Fruit fly (Drosophila melanogaster): ENCODE results near the gene CG12278.

CG12278 gene

DNA sequence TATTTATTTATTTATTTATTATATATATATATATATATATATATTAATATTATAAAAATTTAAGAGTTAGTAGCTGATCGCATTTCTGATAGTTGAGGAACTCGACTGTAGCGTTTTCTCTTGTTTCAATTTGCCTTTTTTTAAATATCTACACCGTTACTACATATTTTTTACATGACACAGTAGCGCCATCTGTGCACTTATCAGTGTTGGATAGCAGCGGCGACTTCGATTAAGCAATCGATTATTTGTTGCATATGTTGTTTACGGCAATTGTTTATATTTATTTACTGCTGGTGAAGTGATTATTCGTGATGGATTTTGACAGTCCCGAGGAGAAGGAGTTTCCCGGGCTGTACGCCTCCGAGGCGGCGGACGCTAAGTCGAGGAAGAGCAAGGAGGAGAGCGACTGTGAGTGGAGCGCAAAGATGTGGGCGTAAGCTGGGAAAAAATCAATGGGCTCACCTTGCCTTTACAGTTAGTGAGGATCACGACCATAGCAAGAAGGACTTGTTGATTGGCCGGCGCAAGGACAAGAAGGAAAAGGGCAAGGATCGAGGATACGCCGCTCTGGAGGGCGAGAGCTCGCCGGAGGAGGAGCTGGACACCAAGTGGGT lies 26.3 kb upstream of the CG12278 start, which contains the start of gene Rlip (continued):
- TF ChIP-seq sna (GFP tag; IDR thresholded peaks at IDR 0.05; ENCODE audit: partially characterized antibody) (peak; percentile 38; the same call in 1 of the 2 replicates), gsb (GFP tag; IDR thresholded peaks at IDR 0.05) (no peak), tll (GFP tag; optimal IDR thresholded peaks at IDR 0.05) (no peak), CG9932 (GFP tag; IDR thresholded peaks at IDR 0.05) (peak; percentile 84), gcm (GFP tag; optimal IDR thresholded peaks at IDR 0.05) (no peak), CG14050 (GFP tag; IDR thresholded peaks at IDR 0.05) (no peak), ham (GFP tag; IDR thresholded peaks at IDR 0.05) (no peak), CG17385 (GFP tag; optimal IDR thresholded peaks at IDR 0.05) (no peak), CG7963 (GFP tag; IDR thresholded peaks at IDR 0.05; ENCODE audit: partially characterized antibody) (0 out of 3 replicates have a peak, but pooled peaks have one; percentile 41), zen2 (GFP tag; IDR thresholded peaks at IDR 0.05; ENCODE audit: partially characterized antibody) (peak; percentile 48), PHDP (tag; optimal IDR thresholded peaks at IDR 0.05) (no peak), nmo (GFP tag; optimal IDR thresholded peaks at IDR 0.05) (peak; percentile 55), nerfin-1 (tag; optimal IDR thresholded peaks at IDR 0.05) (no peak), Abd-B (GFP tag; optimal IDR thresholded peaks at IDR 0.05) (peak; percentile 48), danr (GFP tag; IDR thresholded peaks at IDR 0.05) (no peak), CG2116 (GFP tag; optimal IDR thresholded peaks at IDR 0.05) (peak; percentile 65), gcm2 (GFP tag; optimal IDR thresholded peaks at IDR 0.05) (no peak), CG33557 (GFP tag; optimal IDR thresholded peaks at IDR 0.05) (no peak), CG13287 (GFP tag; IDR thresholded peaks at IDR 0.05; ENCODE audit: partially characterized antibody) (peak; percentile 79), bowl (GFP tag; IDR thresholded peaks at IDR 0.05) (no peak), CG43689 (GFP tag; IDR thresholded peaks at IDR 0.05) (no peak), ci (GFP tag; IDR thresholded peaks at IDR 0.05) (peak; percentile 37; the same call in 1 of the 3 replicates), CG10654 (GFP tag; optimal IDR thresholded peaks at IDR 0.05) (peak; percentile 31), Trl (optimal IDR thresholded peaks at IDR 0.05) (no peak), Trl (GFP tag; optimal IDR thresholded peaks at IDR 0.05) (peak; percentile 75), CG3726 (GFP tag; IDR thresholded peaks at IDR 0.05) (no peak), Fer3 (tag; optimal IDR thresholded peaks at IDR 0.05) (peak; percentile 37), CG15011 (GFP tag; optimal IDR thresholded peaks at IDR 0.05) (no peak), CG10979 (tag; optimal IDR thresholded peaks at IDR 0.05) (no peak), CG6683 (GFP tag; optimal IDR thresholded peaks at IDR 0.05) (no peak), Oaz (GFP tag; IDR thresholded peaks at IDR 0.05) (peak; percentile 19; the same call in 1 of the 2 replicates), NfI (GFP tag; optimal IDR thresholded peaks at IDR 0.05) (peak; percentile 46), cad (GFP tag; optimal IDR thresholded peaks at IDR 0.05) (no peak), CG34422 (GFP tag; IDR thresholded peaks at IDR 0.05) (peak; percentile 56), BtbVII (GFP tag; optimal IDR thresholded peaks at IDR 0.05) (no peak), CG4282 (GFP tag; optimal IDR thresholded peaks at IDR 0.05) (peak; percentile 49), HLH54F (GFP tag; optimal IDR thresholded peaks at IDR 0.05) (peak; percentile 29), stwl (tag; optimal IDR thresholded peaks at IDR 0.05) (peak; percentile 99), CG12659 (GFP tag; optimal IDR thresholded peaks at IDR 0.05) (peak; percentile 55), fd64A (GFP tag; optimal IDR thresholded peaks at IDR 0.05) (no peak), pita (GFP tag; optimal IDR thresholded peaks at IDR 0.05) (no peak), p53 (GFP tag; optimal IDR thresholded peaks at IDR 0.05) (peak; percentile 40), Tbp (GFP tag; optimal IDR thresholded peaks at IDR 0.05) (no peak), Doc3 (GFP tag; IDR thresholded peaks at IDR 0.05; ENCODE audit: partially characterized antibody) (no peak), ATbp (GFP tag; optimal IDR thresholded peaks at IDR 0.05) (no peak), CG10321 (GFP tag; IDR thresholded peaks at IDR 0.05) (no peak), CG42726 (GFP tag; IDR thresholded peaks at IDR 0.05; ENCODE audit: partially characterized antibody) (peak; percentile 71), CG4707 (GFP tag; optimal IDR thresholded peaks at IDR 0.05) (no peak), H2.0 (GFP tag; IDR thresholded peaks at IDR 0.05) (no peak)
